Fruit fly (Drosophila melanogaster) whole organism, prepupa: ENCODE measurements around the gene eIF2Bepsilon.

Experiments used
- CG1621 ChIP-seq: fragments of 200-800 bp; sonication (Bioruptor generic); optimal IDR thresholded peaks from 3 replicates; lab custom pipeline; 2018; ENCODE audit warnings: missing biosample characterization, mild to moderate bottlenecking, missing genetic modification characterization
- CG16779 ChIP-seq: fragments of 200-800 bp; sonication (Bioruptor generic); optimal IDR thresholded peaks from 3 replicates; lab custom pipeline; 2017; ENCODE audit warnings: missing biosample characterization, mild to moderate bottlenecking, missing genetic modification characterization
- CG31627 ChIP-seq: fragments of 200-800 bp; sonication (Bioruptor generic); optimal IDR thresholded peaks from 3 replicates; lab custom pipeline; 2016; ENCODE audit warnings: missing biosample characterization, missing genetic modification characterization
- CG34406 ChIP-seq: fragments of 200-800 bp; sonication (Bioruptor generic); optimal IDR thresholded peaks from 3 replicates; lab custom pipeline; 2016; ENCODE audit warnings: missing biosample characterization, missing genetic modification characterization
- CG3919 ChIP-seq: fragments of 200-800 bp; sonication (Bioruptor generic); optimal IDR thresholded peaks from 3 replicates; lab custom pipeline; 2016; ENCODE audit warnings: missing biosample characterization, missing genetic modification characterization
- Gug ChIP-seq: fragments of 200-800 bp; sonication (Bioruptor generic); IDR thresholded peaks from 2 replicates; pipeline ENCODE4 v1.3.6; 2022; ENCODE audit warnings: missing biosample characterization, missing genetic modification characterization
- Hr39 ChIP-seq: fragments of 200-800 bp; sonication (Bioruptor generic); optimal IDR thresholded peaks from 2 replicates; lab custom pipeline; 2016; ENCODE audit warnings: missing biosample characterization, missing genetic modification characterization
- Lpt ChIP-seq: fragments of 200-800 bp; sonication (Bioruptor generic); optimal IDR thresholded peaks from 3 replicates; lab custom pipeline; 2016; ENCODE audit warnings: missing biosample characterization, missing genetic modification characterization
- OdsH ChIP-seq: fragments of 200-800 bp; sonication (Bioruptor generic); optimal IDR thresholded peaks from 3 replicates; lab custom pipeline; 2016; ENCODE audit warnings: missing biosample characterization, missing genetic modification characterization
- Sox14 ChIP-seq: fragments of 200-800 bp; sonication (Bioruptor generic); optimal IDR thresholded peaks from 3 replicates; lab custom pipeline; 2016; ENCODE audit warnings: missing biosample characterization, missing genetic modification characterization
- dsx ChIP-seq: fragments of 200-800 bp; optimal IDR thresholded peaks from 3 replicates; lab custom pipeline; 2019; ENCODE audit warnings: missing biosample characterization, mild to moderate bottlenecking, missing genetic modification characterization, moderate library complexity; ENCODE audit not compliant: poor library complexity, severe bottlenecking
- fd59A ChIP-seq: fragments of 200-800 bp; sonication (Bioruptor generic); optimal IDR thresholded peaks from 2 replicates; lab custom pipeline; 2017; ENCODE audit warnings: missing biosample characterization, mild to moderate bottlenecking, missing genetic modification characterization, missing genetic modification reagents
- net ChIP-seq: fragments of 200-800 bp; sonication (Bioruptor generic); optimal IDR thresholded peaks from 3 replicates; lab custom pipeline; 2016; ENCODE audit warnings: missing biosample characterization, missing genetic modification characterization

dm6 chrX:1877107-1877736, 45.5 kb downstream of the eIF2Bepsilon start, which contains the start of the genes CG14817 and CG14805:
- TF ChIP-seq Sox14 (GFP tag; lab: Kevin White, UChicago) (peak; percentile 53), Lpt (GFP tag; lab: Kevin White, UChicago) (no peak), Hr39 (GFP tag; lab: Kevin White, UChicago) (no peak), CG31627 (GFP tag; lab: Kevin White, UChicago) (no peak), OdsH (GFP tag; lab: Kevin White, UChicago) (no peak), net (GFP tag; lab: Kevin White, UChicago) (no peak), CG16779 (tag; lab: Kevin White, UChicago) (peak; percentile 61), fd59A (no peak), dsx (GFP tag; lab: Kevin White, UChicago) (peak; percentile 68), Gug (GFP tag; lab: Robert Waterston, UW) (no peak), CG3919 (no peak), CG34406 (GFP tag; lab: Kevin White, UChicago) (peak; percentile 71), CG1621 (tag; lab: Kevin White, UChicago) (peak; percentile 53)
